Fruit fly (Drosophila melanogaster): ENCODE data around the gene CG33191.
A peak's percentile ranks its signal among the peaks of the same experiment; 100 is the strongest.

Gene CG33191

DNA sequence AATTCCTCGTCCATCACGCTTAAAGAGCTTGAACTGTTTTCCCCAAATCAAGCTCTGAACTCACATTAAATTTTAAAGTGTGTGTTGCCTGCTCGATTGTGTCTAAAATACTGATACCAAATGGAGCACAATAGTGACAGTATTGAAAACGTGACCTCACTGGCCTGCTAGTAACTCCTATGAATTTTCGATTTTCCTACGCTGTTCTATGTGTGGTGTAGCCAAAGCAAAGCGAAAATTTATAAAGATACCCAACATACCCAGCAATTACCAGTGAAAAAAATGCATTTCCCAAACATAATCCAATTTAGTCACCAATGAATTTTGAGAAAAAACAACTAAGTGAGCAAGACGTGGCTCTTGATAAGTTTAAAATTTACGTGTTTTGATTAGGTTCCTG is at the start of gene CG33191:
TSS of gene CG33191 (minus strand) at position 101 of the 400 bp plus-strand sequence.
- TF ChIP-seq noc (tag; optimal IDR thresholded peaks at IDR 0.05): no peak

DNA sequence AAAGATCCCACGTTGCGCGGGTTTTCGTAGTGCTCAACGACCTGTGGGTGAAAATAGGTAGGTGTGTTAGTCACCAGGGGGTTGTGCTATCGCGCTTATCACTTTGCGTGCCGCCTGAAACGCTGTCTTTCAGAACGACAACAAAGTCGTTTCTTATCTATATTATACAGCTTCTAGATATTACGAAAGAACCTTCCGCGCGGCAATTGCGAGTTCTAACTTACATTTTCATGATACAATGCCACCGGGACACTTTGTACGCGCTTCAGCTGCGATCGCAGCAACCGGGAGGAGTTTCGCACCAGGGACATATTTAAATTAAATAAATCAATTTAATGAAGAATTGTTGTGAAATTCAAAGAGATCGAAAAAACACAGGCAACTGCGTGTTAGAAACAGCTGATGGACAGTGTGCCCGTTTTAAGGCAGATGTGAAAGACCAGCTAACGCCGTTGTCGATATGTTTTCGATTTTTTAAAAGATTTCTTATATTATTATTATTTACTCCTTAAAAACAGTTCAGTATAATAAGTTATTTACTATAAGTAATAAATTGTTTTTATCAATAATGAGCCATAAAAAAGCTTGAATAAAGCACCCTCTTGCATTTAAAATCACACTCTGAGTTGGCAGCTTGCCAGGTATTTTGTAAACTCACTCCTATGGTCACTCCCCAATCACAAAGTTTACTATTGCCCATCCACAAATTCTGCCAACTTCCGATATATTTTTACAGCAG is 44.2 kb upstream of the CG33191 start, which contains the start of the genes IscU and CG8379:
TSS of gene IscU (minus strand) at position 417 of the 739 bp plus-strand sequence.
TSS of gene CG8379 (plus strand) at position 651 of the 739 bp plus-strand sequence.
- TF ChIP-seq noc (tag; optimal IDR thresholded peaks at IDR 0.05): no peak

DNA sequence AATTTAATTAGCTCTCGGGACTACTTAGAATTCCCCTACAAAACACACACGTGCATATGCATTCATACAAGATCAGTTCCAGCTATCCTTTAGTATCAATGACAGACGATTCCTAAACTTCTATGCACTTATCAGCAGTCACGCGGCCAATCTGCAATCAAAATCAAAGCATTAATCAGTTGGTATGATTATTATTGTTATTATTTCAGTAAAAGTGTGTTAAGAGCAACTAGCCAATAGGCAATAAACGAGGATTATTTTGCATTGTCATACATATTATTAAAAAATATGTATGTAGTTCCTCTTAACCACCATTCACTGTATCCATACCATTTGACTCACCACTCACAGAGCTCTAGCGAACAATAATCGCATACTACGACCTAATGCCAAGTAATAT is 43.2 kb upstream of the CG33191 start:
- TF ChIP-seq noc (tag; optimal IDR thresholded peaks at IDR 0.05): no peak

DNA sequence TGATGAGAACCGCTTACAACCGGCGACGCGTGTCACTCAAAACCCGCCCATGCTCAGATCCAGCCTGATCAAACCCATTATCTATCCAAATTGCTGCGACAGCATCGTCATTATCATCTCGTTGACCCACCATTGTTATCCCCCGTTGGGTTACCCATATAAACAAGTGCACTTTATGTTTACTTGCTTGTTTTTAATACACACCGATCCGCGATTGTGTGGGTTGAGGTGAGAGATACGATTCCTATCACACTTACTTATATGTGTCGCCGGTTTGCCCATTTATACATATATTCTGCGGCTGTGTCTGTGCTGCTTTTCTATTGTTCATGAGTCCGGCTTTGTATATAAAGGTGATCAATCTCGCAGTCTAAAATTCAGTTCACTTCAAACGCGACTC is 41.9 kb upstream of the CG33191 start, which contains the start of gene CG8369:
TSS of gene CG8369 (plus strand) at position 386 of the 400 bp plus-strand sequence.
- peak; percentile 52 for TF ChIP-seq noc (tag; optimal IDR thresholded peaks at IDR 0.05)

DNA sequence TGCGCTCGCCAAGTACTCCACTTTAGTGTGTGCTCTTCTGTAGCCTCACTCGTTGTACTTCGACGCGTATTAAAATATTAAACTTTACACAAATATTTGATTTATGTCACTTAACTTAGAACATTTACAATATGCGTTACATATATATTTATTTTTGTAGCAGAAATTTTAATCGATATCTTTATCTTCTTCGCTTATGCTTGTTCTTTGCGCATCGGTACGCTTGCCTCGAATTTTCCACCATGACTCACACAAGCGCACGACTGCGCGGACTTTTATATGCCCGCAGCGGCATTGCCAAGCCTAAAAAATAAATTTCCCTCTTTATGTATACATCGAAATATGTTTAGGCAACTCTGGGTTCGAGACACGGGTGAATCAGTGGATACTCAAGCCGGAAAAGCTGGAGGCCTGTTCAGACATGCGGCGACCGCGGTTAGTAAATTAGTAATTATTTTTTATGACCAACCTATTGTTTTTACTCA is 40.7 kb upstream of the CG33191 start, which contains the start of gene aqz:
TSS of gene aqz (minus strand) at position 255 of the 485 bp plus-strand sequence.
- TF ChIP-seq noc (tag; optimal IDR thresholded peaks at IDR 0.05): peak; percentile 57

DNA sequence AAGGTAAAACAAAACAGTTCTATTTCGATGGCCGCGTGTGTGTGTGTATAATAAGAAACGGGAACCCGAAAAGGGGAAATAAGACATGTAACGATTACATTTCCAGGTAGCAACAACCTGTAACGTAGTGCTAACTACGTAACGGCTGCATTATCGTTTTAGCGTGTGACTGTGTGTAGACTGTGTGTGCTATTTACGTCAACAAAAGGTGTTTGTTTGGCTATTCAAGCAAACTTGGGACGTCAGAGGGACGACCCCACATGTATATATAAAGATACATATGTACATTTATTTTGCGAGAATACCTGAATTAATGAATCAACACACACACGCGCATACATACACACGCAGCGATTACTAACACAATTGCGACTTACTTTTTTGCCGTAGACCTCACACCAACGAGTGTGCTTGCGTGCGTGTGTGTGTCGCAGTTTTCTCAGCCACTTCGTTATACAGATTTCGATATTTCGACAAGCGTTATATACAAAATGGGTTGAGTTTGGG is 39.9 kb upstream of the CG33191 start:
- TF ChIP-seq noc (tag; optimal IDR thresholded peaks at IDR 0.05): peak; percentile 22

DNA sequence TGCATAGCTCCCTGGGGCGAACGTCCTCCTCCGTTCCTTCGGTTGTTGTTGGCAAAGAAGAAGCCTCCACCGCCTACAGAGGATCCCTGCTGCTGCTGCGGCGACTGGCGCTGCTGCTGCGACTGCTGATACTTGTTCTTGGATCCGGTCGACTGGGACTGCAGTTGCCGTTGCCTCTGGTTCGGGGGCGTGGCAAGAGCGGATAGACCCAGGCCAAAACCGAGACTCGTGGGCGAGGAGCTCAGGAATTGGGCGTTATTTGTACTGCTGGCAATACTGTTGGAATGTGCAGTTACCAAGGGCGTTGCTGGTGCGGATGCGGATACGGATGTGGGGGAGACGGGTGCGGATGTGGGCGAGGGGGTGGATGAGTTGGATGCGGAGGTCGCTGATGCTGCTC is 38.5 kb upstream of the CG33191 start:
- no peak for TF ChIP-seq noc (tag; optimal IDR thresholded peaks at IDR 0.05)

DNA sequence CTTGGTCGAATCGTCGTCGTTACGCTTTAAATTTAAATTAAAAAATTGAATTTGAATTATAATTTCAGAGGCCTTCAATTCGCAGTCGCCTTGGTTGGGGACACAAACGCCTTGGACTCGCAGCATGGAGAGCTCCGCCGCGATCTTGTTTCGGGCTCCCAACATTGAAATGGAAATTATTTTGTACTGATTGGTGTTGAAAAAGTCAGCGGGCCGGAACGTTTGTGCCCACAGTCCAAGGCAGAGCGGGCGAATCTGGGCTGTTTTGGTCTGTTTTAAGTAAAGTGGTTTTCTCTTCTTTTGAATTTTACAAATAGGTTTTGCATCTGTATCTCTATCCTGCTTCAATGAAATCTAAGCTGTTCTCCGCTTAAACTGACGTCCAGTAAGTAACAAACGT is 35.4 kb upstream of the CG33191 start:
- no peak for TF ChIP-seq noc (tag; optimal IDR thresholded peaks at IDR 0.05)

DNA sequence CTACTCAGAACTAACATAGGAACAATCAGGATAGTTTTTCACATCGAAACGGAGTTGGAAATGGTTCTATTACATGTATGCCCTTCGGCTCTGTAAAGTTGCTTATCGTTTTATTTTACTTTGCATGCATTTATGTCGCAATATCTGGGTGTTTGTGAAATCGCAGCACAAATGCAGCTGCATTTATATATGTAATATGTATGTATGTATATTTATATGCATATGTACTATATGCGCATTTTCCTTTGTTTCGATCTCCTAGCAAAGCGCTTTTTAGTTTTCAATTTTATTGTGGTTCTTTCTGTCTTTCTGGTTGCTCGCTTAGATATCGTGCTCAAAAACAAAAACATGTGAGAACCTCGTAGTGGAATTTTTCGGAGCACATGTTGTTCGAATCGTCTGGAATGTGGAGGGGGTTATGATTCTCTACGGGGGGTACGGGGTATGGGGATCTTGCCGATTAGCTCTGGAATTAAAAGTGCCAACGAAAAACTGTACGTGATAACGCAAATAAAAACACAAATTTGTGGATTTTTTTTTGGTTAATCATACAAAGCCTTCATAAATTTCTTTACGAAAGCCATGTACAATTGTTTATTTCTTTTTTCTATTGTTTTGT is 34.4 kb upstream of the CG33191 start:
- TF ChIP-seq noc (tag; optimal IDR thresholded peaks at IDR 0.05): peak; percentile 47

DNA sequence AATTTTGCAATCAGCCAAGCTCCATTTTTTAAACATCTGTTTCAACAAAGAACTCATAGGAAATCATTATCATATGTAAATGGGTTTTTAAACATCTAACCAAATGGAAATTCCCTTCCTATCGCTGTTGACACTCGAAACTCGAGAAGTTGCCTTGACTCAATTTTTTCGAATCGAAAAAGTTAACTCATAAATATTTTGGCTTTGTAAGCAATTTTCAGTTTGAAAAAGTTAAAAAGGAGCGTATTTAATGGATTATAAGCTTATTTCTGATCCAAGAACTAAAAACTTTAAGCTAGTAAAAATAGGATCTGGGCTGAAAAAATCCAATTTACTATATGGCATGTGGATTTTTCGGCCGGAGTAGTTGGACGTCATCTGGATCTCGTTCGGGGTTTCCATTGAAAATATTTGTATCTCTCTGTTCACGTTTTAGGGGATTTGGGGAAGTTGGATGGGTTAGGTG is 33.5 kb upstream of the CG33191 start, which contains the start of gene CG9837:
TSS of gene CG9837 (minus strand) at position 416 of the 466 bp plus-strand sequence.
- TF ChIP-seq noc (tag; optimal IDR thresholded peaks at IDR 0.05): no peak

DNA sequence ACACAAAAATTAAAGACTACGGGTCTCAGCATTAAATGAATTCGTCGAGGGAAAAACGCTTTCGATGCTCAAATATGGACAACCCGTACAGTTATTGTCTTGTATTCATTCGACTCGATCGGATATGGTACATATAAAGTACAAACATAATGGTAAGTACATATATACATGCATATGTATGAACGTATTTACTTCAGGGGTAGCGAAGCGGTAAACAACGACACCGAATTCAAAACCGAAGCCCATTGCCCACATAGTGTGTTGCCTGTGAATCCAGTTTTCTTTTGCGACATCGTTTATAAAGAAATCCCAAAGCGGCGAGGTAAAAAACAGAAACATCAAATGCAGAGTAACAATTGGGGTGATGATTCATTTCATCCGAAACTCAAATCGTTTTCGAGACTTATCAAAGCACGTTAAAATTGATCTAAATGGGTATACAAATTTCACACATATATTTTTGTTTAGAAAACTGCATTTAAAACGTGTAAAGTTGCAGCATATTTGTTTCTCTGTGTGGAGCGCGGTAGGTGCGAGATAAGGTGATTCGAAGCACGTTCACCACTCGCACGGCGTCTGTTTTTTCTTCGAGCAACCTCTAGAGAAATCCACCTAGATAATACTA is 32.7 kb upstream of the CG33191 start:
- peak; percentile 3 for TF ChIP-seq noc (tag; optimal IDR thresholded peaks at IDR 0.05)

DNA sequence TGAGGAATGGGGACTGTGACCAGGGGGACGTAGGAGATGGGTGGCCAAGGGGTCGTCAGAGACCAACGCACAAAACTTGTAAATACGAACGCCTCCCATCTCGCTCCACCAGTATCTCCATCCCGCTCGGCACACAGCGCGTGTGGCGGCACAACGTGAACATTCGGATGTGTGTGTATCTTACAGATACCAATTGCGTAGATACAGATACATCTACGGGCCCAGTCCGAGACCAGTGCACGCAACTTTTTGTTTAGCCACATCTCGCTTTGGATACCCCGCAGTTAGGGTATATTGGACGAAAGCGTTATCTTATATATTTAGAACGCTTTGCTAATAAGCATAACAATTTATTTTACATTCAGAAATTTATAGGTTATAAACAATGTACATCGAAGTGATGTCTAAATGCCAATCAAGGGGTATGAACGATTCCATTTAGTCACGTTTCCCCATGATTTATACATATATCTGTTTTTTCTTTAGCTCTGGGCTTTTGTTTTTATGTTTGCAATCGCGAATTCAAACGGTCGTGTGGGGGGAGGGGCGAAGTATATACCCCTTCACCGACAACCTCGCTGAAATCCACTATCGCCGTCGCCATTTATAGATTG is 31.7 kb upstream of the CG33191 start:
- TF ChIP-seq noc (tag; optimal IDR thresholded peaks at IDR 0.05): peak; percentile 100

DNA sequence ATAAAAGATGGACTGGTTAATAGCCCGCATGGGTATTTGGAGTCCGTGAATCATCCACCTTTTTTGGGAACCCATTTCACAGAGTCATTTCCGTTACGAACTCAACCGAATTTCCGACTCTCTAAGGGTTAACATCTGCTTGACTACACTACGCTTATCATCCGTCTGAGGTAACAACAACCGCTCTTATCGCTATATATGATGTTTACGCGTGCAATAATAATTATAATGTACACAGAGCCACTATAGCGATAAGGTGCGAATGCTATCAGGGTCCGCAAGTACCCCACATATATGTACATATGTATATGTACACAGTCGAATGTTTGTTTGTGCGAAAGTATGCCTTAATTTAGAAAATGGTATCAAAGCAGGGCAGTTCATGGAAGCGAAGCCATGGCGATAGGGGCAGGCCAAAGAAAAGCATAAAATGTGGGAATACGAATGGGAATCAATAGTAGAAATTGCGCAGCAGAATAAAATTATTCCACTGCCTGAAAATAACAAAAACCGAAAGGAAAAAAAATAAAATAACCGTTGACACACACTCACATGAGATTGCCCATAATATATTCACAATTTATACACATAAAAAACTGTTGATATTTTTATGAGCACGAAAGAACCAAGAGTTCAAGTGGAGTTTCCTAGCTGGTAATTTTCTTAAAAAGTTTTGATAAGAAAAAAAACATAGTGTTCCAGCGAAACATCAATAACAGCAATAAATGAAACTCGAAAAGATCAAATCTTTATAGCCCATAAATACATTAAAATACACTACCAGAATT is 30.9 kb upstream of the CG33191 start:
- peak; percentile 74 for TF ChIP-seq noc (tag; optimal IDR thresholded peaks at IDR 0.05)

DNA sequence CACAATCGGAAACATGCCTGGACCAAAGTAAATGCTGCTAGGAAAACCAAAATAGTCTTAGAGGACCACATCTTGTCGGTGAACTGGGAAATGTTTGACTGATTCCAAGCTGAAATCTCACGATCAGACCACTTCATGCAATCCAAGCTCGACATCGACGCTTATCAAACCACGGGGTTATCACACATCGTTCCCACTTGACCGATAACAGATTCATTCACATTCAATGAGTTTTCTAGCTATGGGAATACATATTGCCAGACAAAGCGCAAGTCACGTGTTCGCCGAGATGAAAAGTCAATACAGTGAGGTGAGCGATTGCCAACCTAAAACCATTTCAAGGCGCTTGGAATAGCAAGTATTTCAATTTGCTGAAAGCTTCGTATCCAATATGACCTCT is 30.0 kb upstream of the CG33191 start:
- peak; percentile 29 for TF ChIP-seq noc (tag; optimal IDR thresholded peaks at IDR 0.05)

DNA sequence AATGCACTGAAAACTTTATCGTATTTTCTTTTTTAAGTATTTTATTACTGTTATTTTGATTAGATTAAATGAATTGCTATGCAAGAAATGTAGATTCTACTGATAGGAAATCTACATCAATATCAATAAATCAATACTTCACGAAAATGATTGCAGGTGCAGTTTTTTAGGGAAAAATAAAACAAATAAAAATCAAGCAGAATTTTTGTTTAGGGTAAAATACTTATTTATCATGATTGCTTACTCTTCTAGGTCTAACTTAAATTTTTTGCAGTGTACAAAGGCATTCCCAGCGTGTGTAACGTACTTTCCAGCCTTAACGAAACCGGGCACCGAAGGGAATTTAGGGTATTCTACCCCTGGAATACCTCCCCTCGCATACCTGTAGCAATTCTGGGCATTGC is 28.8 kb upstream of the CG33191 start:
- peak; percentile 30 for TF ChIP-seq noc (tag; optimal IDR thresholded peaks at IDR 0.05)
